Fruit fly (Drosophila melanogaster): ENCODE measurements around the gene CG12715.

Gene CG12715

DNA sequence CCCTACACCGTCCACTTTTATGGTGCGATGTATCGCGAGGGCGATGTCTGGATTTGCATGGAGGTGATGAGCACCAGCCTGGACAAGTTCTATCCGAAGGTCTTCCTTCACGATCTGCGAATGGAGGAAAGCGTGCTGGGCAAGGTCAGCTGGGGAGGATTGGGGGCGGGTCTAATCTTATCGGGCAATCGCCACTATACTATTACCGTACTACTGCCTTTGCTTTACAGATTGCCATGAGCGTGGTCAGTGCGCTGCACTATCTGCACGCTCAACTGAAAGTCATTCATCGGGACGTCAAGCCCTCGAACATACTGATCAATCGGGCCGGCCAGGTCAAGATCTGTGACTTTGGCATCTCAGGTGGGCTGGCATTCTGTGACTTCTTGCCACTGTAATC, 36.7 kb upstream of the CG12715 start:
- no peak for TF ChIP-seq cad (GFP tag; optimal IDR thresholded peaks at IDR 0.05)
- no peak for TF ChIP-seq chn (GFP tag; optimal IDR thresholded peaks at IDR 0.05)
- TF ChIP-seq tup (GFP tag; optimal IDR thresholded peaks at IDR 0.05) = no peak
- TF ChIP-seq CG14965 (GFP tag; optimal IDR thresholded peaks at IDR 0.05; ENCODE audit: borderline replicate concordance) = no peak
- TF ChIP-seq aop (GFP tag; IDR thresholded peaks at IDR 0.05) = no peak
- TF ChIP-seq Mes4 (GFP tag; optimal IDR thresholded peaks at IDR 0.05) = no peak

DNA sequence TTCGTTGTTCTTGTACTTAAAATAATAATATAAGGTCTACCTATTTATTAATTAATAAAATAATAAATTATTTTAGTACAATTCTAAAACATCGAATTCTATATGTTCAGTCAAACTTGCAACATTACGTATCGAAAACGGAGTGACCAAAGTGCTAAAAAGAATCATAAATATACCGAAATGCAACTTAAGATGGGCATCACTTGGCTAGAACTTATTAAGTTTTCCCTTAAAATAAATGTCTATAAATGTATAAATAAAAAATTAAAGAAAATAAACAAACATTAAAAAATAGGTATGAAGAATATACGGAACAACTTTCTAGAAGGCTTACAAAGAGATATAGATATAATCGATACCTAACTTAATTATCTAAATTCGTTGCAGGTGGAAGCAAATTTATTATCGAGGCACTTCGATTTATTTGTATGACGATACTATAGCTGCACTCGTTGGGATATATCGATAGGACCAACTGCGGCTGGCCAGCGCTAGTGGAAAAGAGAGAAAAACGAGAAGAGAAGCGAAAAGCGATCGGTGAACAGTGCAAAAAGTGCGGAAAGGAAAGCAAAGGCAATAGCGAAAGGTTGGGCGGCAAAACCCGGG, 35.6 kb upstream of the CG12715 start, which contains the start of gene lic:
Gene lic, plus strand, starts transcription at position 490 of the 606 bp plus-strand sequence.
- TF ChIP-seq Bgb (GFP tag; IDR thresholded peaks at IDR 0.05; ENCODE audit: partially characterized antibody) = peak; percentile 85
- TF ChIP-seq MBD-R2 (GFP tag; IDR thresholded peaks at IDR 0.05) = peak; percentile 42
- TF ChIP-seq CG5245 (GFP tag; optimal IDR thresholded peaks at IDR 0.05) = no peak
- TF ChIP-seq lbe (GFP tag; optimal IDR thresholded peaks at IDR 0.05) = no peak
- TF ChIP-seq CG32772 (GFP tag; IDR thresholded peaks at IDR 0.05) = no peak
- no peak for TF ChIP-seq yki (optimal IDR thresholded peaks at IDR 0.05)
- no peak for TF ChIP-seq ara (GFP tag; IDR thresholded peaks at IDR 0.05)
- TF ChIP-seq gro (GFP tag; optimal IDR thresholded peaks at IDR 0.05) = no peak
- TF ChIP-seq Side (GFP tag; optimal IDR thresholded peaks at IDR 0.05) = no peak
- no peak for TF ChIP-seq CG30431 (GFP tag; optimal IDR thresholded peaks at IDR 0.05)
- no peak for TF ChIP-seq CG4707 (GFP tag; optimal IDR thresholded peaks at IDR 0.05)
- TF ChIP-seq CG10147 (GFP tag; optimal IDR thresholded peaks at IDR 0.05) = no peak
- TF ChIP-seq CG2202 (tag; optimal IDR thresholded peaks at IDR 0.05) = no peak
- TF ChIP-seq Stat92E (GFP tag; optimal IDR thresholded peaks at IDR 0.05) = no peak
- no peak for TF ChIP-seq CG4404 (GFP tag; IDR thresholded peaks at IDR 0.05)
- no peak for TF ChIP-seq run (tag; optimal IDR thresholded peaks at IDR 0.05)
- TF ChIP-seq CG33213 (GFP tag; optimal IDR thresholded peaks at IDR 0.05) = no peak
- TF ChIP-seq gce (GFP tag; IDR thresholded peaks at IDR 0.05) = no peak
- TF ChIP-seq Med (GFP tag) = peak; percentile 28
- TF ChIP-seq sna (GFP tag; IDR thresholded peaks at IDR 0.05; ENCODE audit: partially characterized antibody) = peak; percentile 61
- no peak for TF ChIP-seq CG1792 (GFP tag; optimal IDR thresholded peaks at IDR 0.05)
- no peak for TF ChIP-seq usp (GFP tag; optimal IDR thresholded peaks at IDR 0.05)
- TF ChIP-seq dati (GFP tag; IDR thresholded peaks at IDR 0.05) = no peak
- TF ChIP-seq CG42726 (GFP tag; IDR thresholded peaks at IDR 0.05; ENCODE audit: partially characterized antibody) = peak; percentile 77
- no peak for TF ChIP-seq org-1 (GFP tag; optimal IDR thresholded peaks at IDR 0.05)
- no peak for TF ChIP-seq D (optimal IDR thresholded peaks at IDR 0.05)
- TF ChIP-seq D (GFP tag; optimal IDR thresholded peaks at IDR 0.05) = no peak
- no peak for TF ChIP-seq CG11560 (tag; IDR thresholded peaks at IDR 0.05)
- no peak for TF ChIP-seq Xbp1 (GFP tag; optimal IDR thresholded peaks at IDR 0.05)
- no peak for TF ChIP-seq gt (GFP tag; IDR thresholded peaks at IDR 0.05)
- no peak for TF ChIP-seq CG4424 (GFP tag; optimal IDR thresholded peaks at IDR 0.05)
- no peak for TF ChIP-seq ranshi (GFP tag; IDR thresholded peaks at IDR 0.05)
- TF ChIP-seq CG18764 (GFP tag; optimal IDR thresholded peaks at IDR 0.05) = no peak
- no peak for TF ChIP-seq peb (GFP tag; IDR thresholded peaks at IDR 0.05)
- TF ChIP-seq CG33557 (GFP tag; optimal IDR thresholded peaks at IDR 0.05) = no peak
- no peak for TF ChIP-seq Kr (GFP tag; optimal IDR thresholded peaks at IDR 0.05)
- 0 out of 2 replicates have a peak, but pooled peaks have one; percentile 15 for TF ChIP-seq NFAT (GFP tag; IDR thresholded peaks at IDR 0.05)
- peak; percentile 88 for TF ChIP-seq Opbp (GFP tag; IDR thresholded peaks at IDR 0.05; ENCODE audit: partially characterized antibody)
- no peak for TF ChIP-seq klu (GFP tag; IDR thresholded peaks at IDR 0.05)
- TF ChIP-seq Hr3 (GFP tag; optimal IDR thresholded peaks at IDR 0.05) = no peak
- TF ChIP-seq CG7556 (GFP tag; optimal IDR thresholded peaks at IDR 0.05) = no peak
- TF ChIP-seq CG13424 (tag; optimal IDR thresholded peaks at IDR 0.05) = no peak
- no peak for TF ChIP-seq prd (optimal IDR thresholded peaks at IDR 0.05)
- TF ChIP-seq prd (GFP tag; IDR thresholded peaks at IDR 0.05) = no peak
- TF ChIP-seq Optix (GFP tag; IDR thresholded peaks at IDR 0.05) = no peak
